Worm (Caenorhabditis elegans) whole organism, L1 larva: ENCODE measurements around the gene Y69A2AR.31.

Source experiments
- C34B4.2 ChIP-seq: sonication (generic microtip); optimal IDR thresholded peaks from 2 replicates; lab custom pipeline; 2017; ENCODE audit warnings: mild to moderate bottlenecking, missing genetic modification characterization, missing compliant biosample characterization
- Y116A8C.19 ChIP-seq: sonication (generic microtip); optimal IDR thresholded peaks from 2 replicates; lab custom pipeline; 2016; ENCODE audit warnings: missing compliant biosample characterization, missing genetic modification characterization, borderline replicate concordance
- ama-1 ChIP-seq: fragments of 150-350 bp; optimal IDR thresholded peaks from 2 replicates; lab custom pipeline; 2014
- ceh-8 ChIP-seq: fragments of 200-800 bp; sonication (Bioruptor generic); optimal IDR thresholded peaks from 2 replicates; lab custom pipeline; 2018; ENCODE audit warnings: mild to moderate bottlenecking, missing genetic modification characterization, moderate library complexity, missing compliant biosample characterization
- ceh-82 ChIP-seq, 3 experiments: fragments of 150-350 bp in 1 of 3; sonication (generic microtip) in 2 of 3; optimal IDR thresholded peaks; 2 replicates each; lab custom pipeline; 2014 to 2017; ENCODE audit warnings: missing biosample characterization in 3 of 3, missing genetic modification characterization in 3 of 3
- ceh-88 ChIP-seq: fragments of 200-800 bp; sonication (Bioruptor generic); IDR thresholded peaks from 2 replicates; pipeline ENCODE4 v1.3.6; 2022; ENCODE audit warnings: missing genetic modification characterization, missing compliant biosample characterization
- ceh-90 ChIP-seq: sonication (generic microtip); optimal IDR thresholded peaks from 2 replicates; lab custom pipeline; 2016; ENCODE audit warnings: missing genetic modification characterization, missing compliant biosample characterization
- efl-3 ChIP-seq: fragments of 200-800 bp; sonication (Bioruptor generic); optimal IDR thresholded peaks from 2 replicates; lab custom pipeline; 2018; ENCODE audit warnings: mild to moderate bottlenecking, missing genetic modification characterization, missing compliant biosample characterization
- elt-3 ChIP-seq, 6 experiments: fragments of 150-350 bp in 1 of 6; sonication (generic microtip); optimal IDR thresholded peaks; 2 replicates each; lab custom pipeline; 2017 to 2018; ENCODE audit warnings: missing biosample characterization in 6 of 6, missing genetic modification characterization in 6 of 6, inconsistent platforms in 1 of 6
- ets-5 ChIP-seq: fragments of 200-800 bp; sonication (Bioruptor generic); IDR thresholded peaks from 2 replicates; pipeline ENCODE4 v1.3.6; 2022; ENCODE audit warnings: missing genetic modification characterization, missing compliant biosample characterization
- fkh-10 ChIP-seq: sonication (generic microtip); optimal IDR thresholded peaks from 2 replicates; lab custom pipeline; 2017; ENCODE audit warnings: missing biosample characterization, missing genetic modification reagents, missing genetic modification characterization
- fkh-4 ChIP-seq: sonication (generic microtip); optimal IDR thresholded peaks from 2 replicates; lab custom pipeline; 2016; ENCODE audit warnings: missing compliant biosample characterization, missing genetic modification characterization, borderline replicate concordance
- fos-1 ChIP-seq: fragments of 150-350 bp; optimal IDR thresholded peaks from 2 replicates; lab custom pipeline; 2014; ENCODE audit warnings: missing biosample characterization, missing genetic modification characterization
- grh-1 ChIP-seq: fragments of 200-800 bp; sonication (Bioruptor generic); IDR thresholded peaks from 2 replicates; pipeline ENCODE4 v1.3.6; 2022; ENCODE audit warnings: missing genetic modification reagents, missing genetic modification characterization, missing compliant biosample characterization
- hlh-4 ChIP-seq: sonication (generic microtip); optimal IDR thresholded peaks from 2 replicates; lab custom pipeline; 2016; ENCODE audit warnings: mild to moderate bottlenecking, missing genetic modification characterization, missing compliant biosample characterization
- hpl-2 ChIP-seq: fragments of 150-350 bp; optimal IDR thresholded peaks from 2 replicates; lab custom pipeline; 2014; ENCODE audit warnings: missing biosample characterization, missing genetic modification reagents, missing genetic modification characterization
- irx-1 ChIP-seq: sonication (generic microtip); optimal IDR thresholded peaks from 2 replicates; lab custom pipeline; 2016; ENCODE audit warnings: missing genetic modification characterization, missing compliant biosample characterization
- isw-1 ChIP-seq: fragments of 200-800 bp; sonication (Bioruptor generic); IDR thresholded peaks from 2 replicates; pipeline ENCODE4 v1.3.6; 2022; ENCODE audit warnings: missing genetic modification characterization, missing compliant biosample characterization
- jun-1 ChIP-seq: fragments of 150-350 bp; optimal IDR thresholded peaks from 2 replicates; lab custom pipeline; 2014; ENCODE audit warnings: missing biosample characterization, missing genetic modification reagents, missing genetic modification characterization
- lin-14 ChIP-seq: fragments of 200-800 bp; sonication (Bioruptor generic); optimal IDR thresholded peaks from 2 replicates; lab custom pipeline; 2018; ENCODE audit warnings: mild to moderate bottlenecking, missing genetic modification characterization, moderate library complexity, missing compliant biosample characterization
- lir-3 ChIP-seq: sonication (generic microtip); optimal IDR thresholded peaks from 2 replicates; lab custom pipeline; 2016; ENCODE audit warnings: mild to moderate bottlenecking, missing genetic modification characterization, moderate library complexity, missing compliant biosample characterization; ENCODE audit not compliant: poor library complexity
- lsy-2 ChIP-seq, 2 experiments: fragments of 150-350 bp; optimal IDR thresholded peaks; 2 replicates each; lab custom pipeline; 2014; ENCODE audit warnings: missing biosample characterization in 2 of 2, missing genetic modification characterization in 2 of 2
- mab-9 ChIP-seq: fragments of 200-800 bp; sonication (Bioruptor generic); IDR thresholded peaks from 2 replicates; pipeline ENCODE4 v1.3.6; 2022; ENCODE audit warnings: missing genetic modification reagents, missing genetic modification characterization, missing compliant biosample characterization
- mdl-1 ChIP-seq, 2 experiments: fragments of 150-350 bp; optimal IDR thresholded peaks; 2 replicates each; lab custom pipeline; 2014 to 2017; ENCODE audit warnings: missing biosample characterization in 2 of 2, missing genetic modification characterization in 2 of 2, inconsistent platforms in 1 of 2
- nhr-20 ChIP-seq: sonication (generic microtip); optimal IDR thresholded peaks from 2 replicates; lab custom pipeline; 2016; ENCODE audit warnings: mild to moderate bottlenecking, missing genetic modification characterization, missing compliant biosample characterization
- nhr-237 ChIP-seq: fragments of 150-350 bp; optimal IDR thresholded peaks from 2 replicates; lab custom pipeline; 2014; ENCODE audit warnings: missing biosample characterization, missing genetic modification characterization
- nhr-28 ChIP-seq: fragments of 150-350 bp; optimal IDR thresholded peaks from 2 replicates; lab custom pipeline; 2014; ENCODE audit warnings: missing biosample characterization, missing genetic modification characterization
- nhr-71 ChIP-seq: sonication (generic microtip); optimal IDR thresholded peaks from 2 replicates; lab custom pipeline; 2016; ENCODE audit warnings: mild to moderate bottlenecking, missing genetic modification characterization, moderate library complexity, missing compliant biosample characterization
- nhr-84 ChIP-seq: sonication (generic microtip); optimal IDR thresholded peaks from 2 replicates; lab custom pipeline; 2017; ENCODE audit warnings: missing biosample characterization, missing genetic modification characterization
- nhr-85 ChIP-seq: sonication (generic microtip); peaks from one replicate; lab custom pipeline; 2016; ENCODE audit warnings: missing genetic modification characterization, inconsistent platforms, missing compliant biosample characterization
- pag-3 ChIP-seq: sonication (generic microtip); optimal IDR thresholded peaks from 2 replicates; lab custom pipeline; 2017; ENCODE audit warnings: missing genetic modification characterization, mild to moderate bottlenecking, missing compliant biosample characterization, antibody characterized with exemption, borderline replicate concordance; ENCODE audit not compliant: insufficient read depth
- pax-3 ChIP-seq: fragments of 200-800 bp; sonication (Bioruptor generic); optimal IDR thresholded peaks from 2 replicates; lab custom pipeline; 2018; ENCODE audit warnings: mild to moderate bottlenecking, missing genetic modification characterization, moderate library complexity, missing compliant biosample characterization
- pqm-1 ChIP-seq: sonication (generic microtip); optimal IDR thresholded peaks from 3 replicates; lab custom pipeline; 2017; ENCODE audit warnings: missing biosample characterization, missing genetic modification characterization
- rnt-1 ChIP-seq: sonication (generic microtip); optimal IDR thresholded peaks from 2 replicates; lab custom pipeline; 2016; ENCODE audit warnings: mild to moderate bottlenecking, missing genetic modification characterization, moderate library complexity, missing compliant biosample characterization
- snu-23 ChIP-seq: sonication (generic microtip); optimal IDR thresholded peaks from 2 replicates; lab custom pipeline; 2016; ENCODE audit warnings: missing genetic modification characterization, missing compliant biosample characterization
- sptf-1 ChIP-seq: fragments of 150-350 bp; optimal IDR thresholded peaks from 2 replicates; lab custom pipeline; 2014; ENCODE audit warnings: missing biosample characterization, missing genetic modification characterization
- tbx-2 ChIP-seq: sonication (generic microtip); optimal IDR thresholded peaks from 2 replicates; lab custom pipeline; 2016; ENCODE audit warnings: missing genetic modification characterization, missing compliant biosample characterization
- tlp-1 ChIP-seq: fragments of 150-350 bp; optimal IDR thresholded peaks from 2 replicates; lab custom pipeline; 2014; ENCODE audit warnings: missing biosample characterization, missing genetic modification characterization
- unc-62 ChIP-seq: fragments of 150-350 bp; optimal IDR thresholded peaks from 2 replicates; lab custom pipeline; 2014; ENCODE audit warnings: missing biosample characterization, missing genetic modification reagents, missing genetic modification characterization

Y69A2AR.31 gene

ce11 chrIV:2639666-2640273 lies 24.0 kb downstream of the Y69A2AR.31 start (continued):
- TF ChIP-seq nhr-28 (tag; lab: Kevin White, UChicago): no peak
- TF ChIP-seq jun-1: no peak
- no peak for TF ChIP-seq unc-62
- TF ChIP-seq irx-1: no peak
- no peak for TF ChIP-seq isw-1 (GFP tag; lab: Robert Waterston, UW)
- TF ChIP-seq lsy-2 (tag; optimal IDR thresholded peaks at IDR 0.05; lab: Kevin White, UChicago): peak; percentile 12 to 41
- TF ChIP-seq fkh-10 (GFP tag; lab: Kevin White, UChicago): no peak
- TF ChIP-seq fos-1 (tag; lab: Kevin White, UChicago): no peak
- TF ChIP-seq ceh-82 (tag; optimal IDR thresholded peaks at IDR 0.05; lab: Kevin White, UChicago): no peak
- TF ChIP-seq ama-1: no peak
- TF ChIP-seq nhr-71 (tag; lab: Kevin White, UChicago): no peak
- no peak for TF ChIP-seq pax-3 (tag; lab: Kevin White, UChicago)
- TF ChIP-seq grh-1 (GFP tag; lab: Robert Waterston, UW): no peak
- TF ChIP-seq mdl-1 (tag; optimal IDR thresholded peaks at IDR 0.05; lab: Kevin White, UChicago): peak in 1 of 2 experiments; percentile 8
- TF ChIP-seq elt-3 (tag; optimal IDR thresholded peaks at IDR 0.05; lab: Kevin White, UChicago): no peak
- TF ChIP-seq lir-3 (tag; lab: Kevin White, UChicago): no peak
- TF ChIP-seq Y116A8C.19: no peak
- no peak for TF ChIP-seq pqm-1
- TF ChIP-seq nhr-20 (tag; lab: Kevin White, UChicago): peak; percentile 19
- peak; percentile 40 for TF ChIP-seq rnt-1
- no peak for TF ChIP-seq efl-3
- TF ChIP-seq snu-23 (GFP tag; lab: Kevin White, UChicago): peak; percentile 41
- TF ChIP-seq sptf-1: no peak
- TF ChIP-seq nhr-237 (tag; lab: Kevin White, UChicago): no peak
- no peak for TF ChIP-seq C34B4.2 (tag; lab: Kevin White, UChicago)
- TF ChIP-seq ceh-90: no peak
- no peak for TF ChIP-seq tlp-1 (tag; lab: Kevin White, UChicago)
- TF ChIP-seq ceh-8 (GFP tag; lab: Kevin White, UChicago): no peak
- no peak for TF ChIP-seq ceh-88 (GFP tag; lab: Robert Waterston, UW)
- TF ChIP-seq mab-9 (GFP tag; lab: Robert Waterston, UW): no peak
- TF ChIP-seq, all 84 proteins: peak for 19

- TF ChIP-seq grh-1 (GFP tag; lab: Robert Waterston, UW): no peak
- TF ChIP-seq hlh-4 (tag; lab: Kevin White, UChicago): no peak
- no peak for TF ChIP-seq lin-14 (GFP tag; lab: Kevin White, UChicago)
- no peak for TF ChIP-seq lsy-2 (tag; optimal IDR thresholded peaks at IDR 0.05; lab: Kevin White, UChicago)
- TF ChIP-seq fos-1 (tag; lab: Kevin White, UChicago): no peak
- no peak for TF ChIP-seq pax-3 (tag; lab: Kevin White, UChicago)
- no peak for TF ChIP-seq nhr-84 (tag; lab: Kevin White, UChicago)
Measured at ce11 chrIV:2634992-2635391, 28.8 kb downstream of the Y69A2AR.31 start.

ce11 chrIV:2630145-2630544 lies 33.7 kb downstream of the Y69A2AR.31 start:
- TF ChIP-seq fkh-4 (tag; lab: Kevin White, UChicago): no peak
- no peak for TF ChIP-seq ets-5 (GFP tag; lab: Robert Waterston, UW)
- no peak for TF ChIP-seq hlh-4 (tag; lab: Kevin White, UChicago)
- TF ChIP-seq pag-3 (tag; lab: Kevin White, UChicago): no peak
- no peak for TF ChIP-seq nhr-237 (tag; lab: Kevin White, UChicago)
- TF ChIP-seq tbx-2 (tag; lab: Kevin White, UChicago): no peak
- TF ChIP-seq isw-1 (GFP tag; lab: Robert Waterston, UW): no peak
- no peak for TF ChIP-seq nhr-85 (tag; lab: Kevin White, UChicago)
- no peak for TF ChIP-seq elt-3 (tag; optimal IDR thresholded peaks at IDR 0.05; lab: Kevin White, UChicago)
- no peak for TF ChIP-seq irx-1
- no peak for TF ChIP-seq hpl-2 (GFP tag; lab: Kevin White, UChicago)
- no peak for TF ChIP-seq lsy-2 (tag; optimal IDR thresholded peaks at IDR 0.05; lab: Kevin White, UChicago)
- TF ChIP-seq ceh-88 (GFP tag; lab: Robert Waterston, UW): no peak
